Worm (Caenorhabditis elegans) whole organism, L4 larva: ENCODE data around the gene srg-24.

ENCODE experiments used
- D1046.2 ChIP-seq: fragments of 200-800 bp; sonication (Bioruptor generic); IDR thresholded peaks from 2 replicates; pipeline ENCODE4 v1.3.6; 2022; ENCODE audit warnings: missing genetic modification characterization, missing compliant biosample characterization
- F26F4.8 ChIP-seq: fragments of 200-800 bp; sonication (Bioruptor generic); conservative IDR thresholded peaks from 2 replicates; pipeline ENCODE4 v1.3.6; 2022; ENCODE audit warnings: missing genetic modification characterization, missing compliant biosample characterization
- F49E8.2 ChIP-seq: sonication (generic microtip); optimal IDR thresholded peaks from 2 replicates; lab custom pipeline; 2016; ENCODE audit warnings: missing compliant biosample characterization, mild to moderate bottlenecking, missing genetic modification characterization, borderline replicate concordance
- T20F7.1 ChIP-seq: fragments of 200-800 bp; sonication (Bioruptor generic); optimal IDR thresholded peaks from 2 replicates; lab custom pipeline; 2018; ENCODE audit warnings: mild to moderate bottlenecking, missing genetic modification characterization, missing compliant biosample characterization
- T26A8.4 ChIP-seq: fragments of 200-800 bp; sonication (Bioruptor generic); IDR thresholded peaks from 2 replicates; pipeline ENCODE4 v1.3.6; 2022; ENCODE audit warnings: missing genetic modification characterization, missing compliant biosample characterization
- Y105C5A.15 ChIP-seq: fragments of 200-800 bp; sonication (Bioruptor generic); IDR thresholded peaks from 2 replicates; pipeline ENCODE4 v1.3.6; 2022; ENCODE audit warnings: missing genetic modification characterization, missing compliant biosample characterization
- ZK337.2 ChIP-seq: fragments of 200-800 bp; sonication (Bioruptor generic); IDR thresholded peaks from 2 replicates; pipeline ENCODE4 v1.3.6; 2022; ENCODE audit warnings: missing genetic modification reagents, missing genetic modification characterization, missing compliant biosample characterization
- aha-1 ChIP-seq: fragments of 150-350 bp; peaks from one replicate; lab custom pipeline; 2014; ENCODE audit warnings: missing biosample characterization, missing genetic modification characterization
- ceh-20 ChIP-seq: fragments of 200-800 bp; sonication (Bioruptor generic); IDR thresholded peaks from 2 replicates; pipeline ENCODE4 v1.3.6; 2022; ENCODE audit warnings: missing genetic modification reagents, missing genetic modification characterization, missing compliant biosample characterization
- ceh-82 ChIP-seq: sonication (generic microtip); optimal IDR thresholded peaks from 2 replicates; lab custom pipeline; 2017; ENCODE audit warnings: missing biosample characterization, missing genetic modification characterization
- daf-12 ChIP-seq: fragments of 150-350 bp; optimal IDR thresholded peaks from 2 replicates; lab custom pipeline; 2014; ENCODE audit warnings: missing biosample characterization, missing genetic modification reagents, missing genetic modification characterization
- daf-8 ChIP-seq: fragments of 200-800 bp; sonication (Bioruptor generic); IDR thresholded peaks from 2 replicates; pipeline ENCODE4 v1.3.6; 2022; ENCODE audit warnings: missing genetic modification characterization, missing compliant biosample characterization
- dmd-6 ChIP-seq: fragments of 200-800 bp; sonication (Bioruptor generic); IDR thresholded peaks from 2 replicates; pipeline ENCODE4 v1.3.6; 2022; ENCODE audit warnings: missing genetic modification reagents, missing genetic modification characterization, missing compliant biosample characterization
- dmd-8 ChIP-seq: fragments of 200-800 bp; sonication (Bioruptor generic); IDR thresholded peaks from 2 replicates; pipeline ENCODE4 v1.3.6; 2022; ENCODE audit warnings: missing genetic modification characterization, missing compliant biosample characterization
- dmd-9 ChIP-seq: fragments of 200-800 bp; sonication (Bioruptor generic); IDR thresholded peaks from 2 replicates; pipeline ENCODE4 v1.3.6; 2022; ENCODE audit warnings: missing genetic modification reagents, missing genetic modification characterization, missing compliant biosample characterization
- dpl-1 ChIP-seq: fragments of 150-350 bp; optimal IDR thresholded peaks from 2 replicates; lab custom pipeline; 2014; ENCODE audit warnings: missing biosample characterization, missing genetic modification reagents, missing genetic modification characterization
- egl-43 ChIP-seq: fragments of 200-800 bp; sonication (Bioruptor generic); IDR thresholded peaks from 2 replicates; pipeline ENCODE4 v1.3.6; 2022; ENCODE audit warnings: missing genetic modification reagents, missing genetic modification characterization, missing compliant biosample characterization
- hlh-11 ChIP-seq: fragments of 200-800 bp; sonication (Bioruptor generic); optimal IDR thresholded peaks from 2 replicates; lab custom pipeline; 2018; ENCODE audit warnings: mild to moderate bottlenecking, missing genetic modification characterization, missing compliant biosample characterization
- hlh-30 ChIP-seq: sonication (generic microtip); optimal IDR thresholded peaks from 2 replicates; lab custom pipeline; 2017; ENCODE audit warnings: antibody characterized with exemption, mild to moderate bottlenecking, missing genetic modification characterization, missing compliant biosample characterization; ENCODE audit not compliant: insufficient read depth
- lin-1 ChIP-seq: fragments of 200-800 bp; sonication (Bioruptor generic); IDR thresholded peaks from 2 replicates; pipeline ENCODE4 v1.3.6; 2022; ENCODE audit warnings: missing genetic modification reagents, missing genetic modification characterization, missing compliant biosample characterization
- lin-15B ChIP-seq: fragments of 150-350 bp; sonication (generic microtip); optimal IDR thresholded peaks from 3 replicates; lab custom pipeline; 2014; ENCODE audit warnings: missing biosample characterization, missing genetic modification characterization
- lir-3 ChIP-seq: sonication (generic microtip); optimal IDR thresholded peaks from 2 replicates; lab custom pipeline; 2016; ENCODE audit warnings: mild to moderate bottlenecking, missing genetic modification characterization, missing compliant biosample characterization
- madf-5 ChIP-seq, 2 experiments: fragments of 200-800 bp; sonication (Bioruptor generic); IDR thresholded peaks; 2 replicates each; pipeline ENCODE4 v1.3.6; 2022; ENCODE audit warnings: missing compliant biosample characterization in 2 of 2, missing genetic modification characterization in 2 of 2
- nhr-28 ChIP-seq: fragments of 150-350 bp; optimal IDR thresholded peaks from 2 replicates; lab custom pipeline; 2014; ENCODE audit warnings: missing biosample characterization, missing genetic modification characterization
- nhr-77 ChIP-seq: fragments of 150-350 bp; optimal IDR thresholded peaks from 2 replicates; lab custom pipeline; 2014; ENCODE audit warnings: missing biosample characterization, missing genetic modification characterization
- sdz-12 ChIP-seq: fragments of 200-800 bp; sonication (Bioruptor generic); optimal IDR thresholded peaks from 2 replicates; lab custom pipeline; 2018; ENCODE audit warnings: mild to moderate bottlenecking, missing genetic modification characterization, missing compliant biosample characterization
- set-16 ChIP-seq: fragments of 200-800 bp; sonication (Bioruptor generic); IDR thresholded peaks from 2 replicates; pipeline ENCODE4 v1.3.6; 2022; ENCODE audit warnings: missing genetic modification reagents, missing genetic modification characterization, missing compliant biosample characterization
- snpc-4 ChIP-seq: fragments of 150-350 bp; optimal IDR thresholded peaks from 2 replicates; lab custom pipeline; 2014; ENCODE audit warnings: missing biosample characterization, missing genetic modification characterization
- spr-3 ChIP-seq: fragments of 200-800 bp; sonication (Bioruptor generic); optimal IDR thresholded peaks from 2 replicates; lab custom pipeline; 2018; ENCODE audit warnings: mild to moderate bottlenecking, missing genetic modification characterization, missing compliant biosample characterization
- tra-1 ChIP-seq: fragments of 200-800 bp; sonication (Bioruptor generic); IDR thresholded peaks from 2 replicates; pipeline ENCODE4 v1.3.6; 2022; ENCODE audit warnings: missing genetic modification reagents, missing genetic modification characterization, missing compliant biosample characterization
- unc-130 ChIP-seq: sonication (generic microtip); optimal IDR thresholded peaks from 2 replicates; lab custom pipeline; 2016; ENCODE audit warnings: missing genetic modification reagents, missing genetic modification characterization, missing compliant biosample characterization
- unc-62 ChIP-seq, 3 experiments: fragments of 150-350 bp in 1 of 3; sonication (generic microtip); optimal IDR thresholded peaks in 2 of 3; peaks in 1 of 3; 1 replicate in 1 of 3; 2 replicates in 2 of 3; lab custom pipeline; 2014 to 2017; ENCODE audit warnings: missing biosample characterization in 3 of 3, missing genetic modification characterization in 3 of 3, missing genetic modification reagents in 3 of 3, missing genotype in 1 of 3

srg-24 gene

ce11 chrII:3110099-3110498 is 9.7 kb upstream of the srg-24 start:
- TF ChIP-seq dmd-9 (no peak), hlh-30 (tag; lab: Kevin White, UChicago) (no peak), nhr-28 (tag; lab: Kevin White, UChicago) (no peak), set-16 (GFP tag; lab: Robert Waterston, UW) (peak; percentile 73), dmd-8 (GFP tag; lab: Robert Waterston, UW) (0 out of 2 replicates have a peak, but pooled peaks have one; percentile 30), lin-15B (tag; lab: Kevin White, UChicago) (no peak), ceh-82 (tag; lab: Kevin White, UChicago) (no peak), unc-62 (GFP tag; optimal IDR thresholded peaks at IDR 0.05 in 1 of 2; lab: Kevin White, UChicago) (peak in 1 of 2 experiments; percentile 57), unc-62 (tag; optimal IDR thresholded peaks at IDR 0.05; lab: Kevin White, UChicago) (no peak), daf-8 (GFP tag; lab: Robert Waterston, UW) (no peak)

ce11 chrII:3109533-3109932 is 9.1 kb upstream of the srg-24 start:
- no peak for TF ChIP-seq daf-12 (tag; lab: Kevin White, UChicago)
- TF ChIP-seq aha-1 (tag; lab: Kevin White, UChicago) = peak; percentile 80
- peak; percentile 70 for TF ChIP-seq set-16 (GFP tag; lab: Robert Waterston, UW)
- TF ChIP-seq, all 104 proteins: peak for 2

- TF ChIP-seq sdz-12 (no peak), ZK337.2 (GFP tag; lab: Robert Waterston, UW) (no peak), F26F4.8 (peak; percentile 55; the same call in 1 of the 2 replicates), set-16 (GFP tag; lab: Robert Waterston, UW) (peak; percentile 94), egl-43 (0 out of 2 replicates have a peak, but pooled peaks have one; percentile 16)
Observed at ce11 chrII:3108101-3108500, 7.7 kb upstream of the srg-24 start.

- TF ChIP-seq unc-130 (GFP tag; lab: Kevin White, UChicago) (no peak), F49E8.2 (tag; lab: Kevin White, UChicago) (no peak), dmd-9 (no peak), lir-3 (no peak), Y105C5A.15 (GFP tag; lab: Robert Waterston, UW) (no peak), nhr-77 (tag; lab: Kevin White, UChicago) (no peak), madf-5 (GFP tag; IDR thresholded peaks at IDR 0.05; lab: Robert Waterston, UW) (no peak), T26A8.4 (GFP tag; lab: Robert Waterston, UW) (no peak), T20F7.1 (GFP tag; lab: Kevin White, UChicago) (no peak), hlh-11 (tag; lab: Kevin White, UChicago) (no peak), spr-3 (GFP tag; lab: Kevin White, UChicago) (no peak), D1046.2 (GFP tag; lab: Robert Waterston, UW) (no peak), snpc-4 (tag; lab: Kevin White, UChicago) (no peak), ceh-20 (GFP tag; lab: Robert Waterston, UW) (no peak), tra-1 (GFP tag; lab: Robert Waterston, UW) (no peak)
Observed at ce11 chrII:3105765-3106164, 5.3 kb upstream of the srg-24 start, which contains the start of gene clec-122. TSS of gene clec-122 (plus strand) at chrII:3106065.

ce11 chrII:3102018-3102417 is 1.6 kb upstream of the srg-24 start, which contains the start of gene clec-121:
TSS of gene clec-121 (plus strand) at chrII:3102318.
- TF ChIP-seq lin-1 (GFP tag; lab: Robert Waterston, UW) = no peak
- no peak for TF ChIP-seq dpl-1
- no peak for TF ChIP-seq dmd-6 (GFP tag; lab: Robert Waterston, UW)
